Fruit fly (Drosophila melanogaster): ENCODE data around the gene CG14933.

Gene CG14933

dm6 chr2L:11840391-11840790 is 2.2 kb upstream of the CG14933 start, which contains the start of gene CG31704:
Gene CG31704, plus strand, starts transcription at chr2L:11840691.
- TF ChIP-seq CG15336 (GFP tag; IDR thresholded peaks at IDR 0.05) (no peak), CG11294 (GFP tag; IDR thresholded peaks at IDR 0.05) (no peak), CG4318 (GFP tag; optimal IDR thresholded peaks at IDR 0.05) (no peak), fkh (GFP tag; optimal IDR thresholded peaks at IDR 0.05) (no peak), ss (GFP tag; optimal IDR thresholded peaks at IDR 0.05) (no peak), Eip75B (GFP tag; optimal IDR thresholded peaks at IDR 0.05) (no peak), OdsH (GFP tag; optimal IDR thresholded peaks at IDR 0.05) (no peak), CG8119 (GFP tag; IDR thresholded peaks at IDR 0.05) (no peak)

DNA sequence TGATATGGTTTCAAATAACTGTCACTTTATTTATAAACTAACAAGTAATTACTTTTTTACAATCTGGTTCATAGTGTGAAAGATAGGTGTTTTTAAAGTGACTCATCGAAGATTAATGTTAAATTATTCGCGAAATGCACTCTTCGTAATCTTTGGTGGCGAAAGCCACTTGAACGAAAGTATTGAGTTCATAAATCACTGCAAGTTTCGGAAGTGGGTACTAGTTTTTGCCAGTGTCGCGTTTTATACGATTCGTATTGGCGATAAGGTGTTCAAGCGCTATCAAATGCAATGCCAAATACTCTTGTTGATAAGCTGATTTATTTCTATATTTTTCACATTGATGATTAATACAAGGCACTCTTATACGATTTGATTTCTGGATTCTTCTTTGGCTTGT is 1.1 kb upstream of the CG14933 start:
- TF ChIP-seq Met (GFP tag; optimal IDR thresholded peaks at IDR 0.05) (peak; percentile 13), Smox (GFP tag; optimal IDR thresholded peaks at IDR 0.05) (peak; percentile 3), pdm3 (GFP tag; optimal IDR thresholded peaks at IDR 0.05) (no peak), svp (GFP tag) (peak; percentile 51)

DNA sequence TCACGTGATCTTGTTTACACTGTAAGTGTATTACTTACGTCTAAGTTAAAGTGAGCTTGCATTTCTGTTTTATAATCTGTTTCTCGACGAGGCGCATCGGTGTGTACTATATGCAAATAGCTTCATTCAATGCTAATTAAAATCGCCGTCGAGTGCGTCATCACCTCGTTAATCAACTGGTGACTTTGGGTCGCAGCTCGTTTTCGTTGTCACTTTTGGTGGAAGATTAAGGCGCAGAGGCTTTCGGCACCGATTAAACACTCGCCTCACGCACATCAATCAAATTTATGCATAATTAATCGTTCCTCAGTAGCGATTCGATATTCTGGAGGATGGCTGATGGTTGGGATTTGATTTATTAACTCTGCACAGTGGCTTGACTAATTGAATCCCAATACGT is 1.6 kb downstream of the CG14933 start:
- TF ChIP-seq cyc (GFP tag; optimal IDR thresholded peaks at IDR 0.05) (no peak), svp (GFP tag) (peak; percentile 90)

DNA sequence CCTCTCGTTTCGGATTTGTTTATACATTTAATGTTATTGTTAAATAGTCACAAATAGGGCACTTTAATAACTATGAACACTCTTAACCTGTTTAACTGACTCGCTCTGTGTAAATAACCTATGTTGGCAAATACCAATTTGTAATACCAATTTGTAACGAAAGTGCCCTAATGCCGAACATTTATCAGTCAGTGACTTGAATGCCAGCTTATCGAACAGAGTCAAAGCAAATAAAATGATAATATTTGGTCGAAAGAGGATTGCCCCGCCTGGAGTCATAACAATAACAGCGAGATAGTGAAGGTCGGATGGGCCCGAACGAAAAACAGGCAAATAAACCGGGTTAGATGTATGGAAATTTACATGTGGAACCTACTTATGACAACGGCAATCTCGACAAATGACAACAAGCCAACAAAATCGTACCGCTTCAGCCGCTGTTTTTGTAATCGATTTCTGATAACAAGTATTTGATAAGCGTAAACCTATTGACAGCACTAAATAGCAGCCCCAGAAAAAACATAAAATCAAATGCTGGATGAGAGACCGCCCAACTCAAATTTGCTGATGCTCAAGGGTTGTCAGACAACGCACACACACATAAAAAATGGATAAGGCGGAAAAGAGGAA is 2.6 kb downstream of the CG14933 start:
- TF ChIP-seq CG8119 (GFP tag; IDR thresholded peaks at IDR 0.05) (no peak), Ets21C (GFP tag; optimal IDR thresholded peaks at IDR 0.05) (no peak), fkh (GFP tag; optimal IDR thresholded peaks at IDR 0.05) (peak; percentile 85), lz (GFP tag; optimal IDR thresholded peaks at IDR 0.05) (no peak), net (GFP tag; optimal IDR thresholded peaks at IDR 0.05) (no peak), Sox15 (GFP tag; optimal IDR thresholded peaks at IDR 0.05) (no peak), svp (GFP tag) (peak; percentile 71), vri (GFP tag; optimal IDR thresholded peaks at IDR 0.05) (peak; percentile 65), CG8632 (GFP tag; optimal IDR thresholded peaks at IDR 0.05) (no peak), CG10631 (GFP tag; optimal IDR thresholded peaks at IDR 0.05) (no peak), Hr39 (GFP tag; optimal IDR thresholded peaks at IDR 0.05) (no peak), CG11902 (GFP tag; optimal IDR thresholded peaks at IDR 0.05) (no peak)

DNA sequence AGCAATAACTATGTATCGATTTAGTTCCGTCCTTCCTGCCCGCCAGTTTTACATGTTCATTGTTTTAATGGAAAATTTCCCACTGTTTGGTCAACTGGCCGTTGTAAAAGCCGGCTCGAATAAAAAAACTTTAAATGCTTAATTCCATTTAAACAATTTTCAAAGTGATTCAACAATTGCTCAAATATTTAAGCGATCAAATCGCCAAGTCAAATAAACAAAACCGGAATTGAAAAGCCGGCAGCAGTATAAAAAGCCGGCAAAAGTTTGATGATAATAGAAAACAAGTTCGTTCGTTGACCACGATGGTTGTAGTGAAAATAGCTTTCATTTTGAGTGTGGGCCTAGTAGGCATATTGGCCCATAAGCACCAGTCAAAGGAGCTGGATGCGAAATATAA is 4.3 kb downstream of the CG14933 start, which contains the start of gene Mal-B1:
TSS of gene Mal-B1 (plus strand) at position 301 of the 400 bp plus-strand sequence.
- TF ChIP-seq Sox102F (GFP tag; optimal IDR thresholded peaks at IDR 0.05) (no peak), CG11902 (GFP tag; optimal IDR thresholded peaks at IDR 0.05) (no peak), CG6792 (GFP tag; optimal IDR thresholded peaks at IDR 0.05) (no peak), fd59A (GFP tag; optimal IDR thresholded peaks at IDR 0.05) (no peak), CG6163 (GFP tag; IDR thresholded peaks at IDR 0.05) (no peak), Ets21C (GFP tag; optimal IDR thresholded peaks at IDR 0.05) (no peak), pdm3 (GFP tag; optimal IDR thresholded peaks at IDR 0.05) (no peak), CG8319 (GFP tag; optimal IDR thresholded peaks at IDR 0.05) (no peak), CG31627 (GFP tag; optimal IDR thresholded peaks at IDR 0.05) (no peak), CG9139 (GFP tag; optimal IDR thresholded peaks at IDR 0.05) (no peak), Ets96B (tag; optimal IDR thresholded peaks at IDR 0.05) (no peak), CG6808 (GFP tag; optimal IDR thresholded peaks at IDR 0.05) (no peak), Smox (GFP tag; optimal IDR thresholded peaks at IDR 0.05) (no peak), Hr39 (GFP tag; optimal IDR thresholded peaks at IDR 0.05) (no peak), Sox15 (GFP tag; optimal IDR thresholded peaks at IDR 0.05) (no peak), fkh (GFP tag; optimal IDR thresholded peaks at IDR 0.05) (no peak), dsx (GFP tag; optimal IDR thresholded peaks at IDR 0.05; ENCODE audit: poor library complexity, severe bottlenecking) (no peak), CG7368 (GFP tag; optimal IDR thresholded peaks at IDR 0.05) (no peak), CG15336 (GFP tag; IDR thresholded peaks at IDR 0.05) (no peak), CG1621 (tag; optimal IDR thresholded peaks at IDR 0.05) (no peak)
